Worm (Caenorhabditis elegans) whole organism, young adult: ENCODE data around the gene F34H10.1.

Experiments used
- K12H6.12 ChIP-seq: fragments of 200-800 bp; sonication (Bioruptor generic); optimal IDR thresholded peaks from 2 replicates; lab custom pipeline; 2018; ENCODE audit warnings: mild to moderate bottlenecking, missing genetic modification characterization, missing compliant biosample characterization
- T26A5.8 ChIP-seq: sonication (generic microtip); optimal IDR thresholded peaks from 2 replicates; lab custom pipeline; 2016; ENCODE audit warnings: missing genetic modification characterization, missing compliant biosample characterization
- ama-1 ChIP-seq, 3 experiments: fragments of 150-350 bp in 1 of 3; sonication (generic microtip) in 2 of 3; optimal IDR thresholded peaks; 2 replicates each; lab custom pipeline; 2014 to 2018; ENCODE audit warnings: missing biosample characterization in 2 of 3, missing genetic modification characterization in 2 of 3, missing genetic modification reagents in 2 of 3
- madf-3 ChIP-seq: fragments of 200-800 bp; sonication (Bioruptor generic); IDR thresholded peaks from 2 replicates; pipeline ENCODE4 v1.3.6; 2022; ENCODE audit warnings: missing genetic modification reagents, missing genetic modification characterization, missing compliant biosample characterization
- madf-8 ChIP-seq: fragments of 200-800 bp; sonication (Bioruptor generic); conservative IDR thresholded peaks from 2 replicates; pipeline ENCODE4 v1.3.6; 2022; ENCODE audit warnings: missing genetic modification reagents, missing genetic modification characterization, missing compliant biosample characterization
- nfya-1 ChIP-seq: sonication (generic microtip); optimal IDR thresholded peaks from 2 replicates; lab custom pipeline; 2017; ENCODE audit warnings: antibody characterized with exemption, missing compliant biosample characterization, missing genetic modification characterization, borderline replicate concordance; ENCODE audit not compliant: insufficient read depth
- nfyb-1 ChIP-seq: fragments of 200-800 bp; sonication (Bioruptor generic); IDR thresholded peaks from 2 replicates; pipeline ENCODE4 v1.3.6; 2022; ENCODE audit warnings: missing genetic modification reagents, missing genetic modification characterization, missing compliant biosample characterization
- pha-4 ChIP-seq: fragments of 150-350 bp; sonication (generic microtip); optimal IDR thresholded peaks from 2 replicates; lab custom pipeline; 2014; ENCODE audit warnings: missing biosample characterization, missing genetic modification reagents, missing genetic modification characterization
- unc-62 ChIP-seq: fragments of 150-350 bp; optimal IDR thresholded peaks from 2 replicates; lab custom pipeline; 2014; ENCODE audit warnings: missing biosample characterization, missing genetic modification reagents, missing genetic modification characterization
- zfh-2 ChIP-seq: fragments of 200-800 bp; sonication (Bioruptor generic); conservative IDR thresholded peaks from 2 replicates; pipeline ENCODE4 v1.3.6; 2022; ENCODE audit warnings: missing genetic modification reagents, missing genetic modification characterization, missing compliant biosample characterization
- ztf-26 ChIP-seq: sonication (generic microtip); optimal IDR thresholded peaks from 2 replicates; lab custom pipeline; 2017; ENCODE audit warnings: missing genetic modification characterization, missing compliant biosample characterization

ce11 chrX:9597299-9597698 lies 28.6 kb upstream of the F34H10.1 start:
- TF ChIP-seq nfyb-1 (GFP tag; lab: Robert Waterston, UW) (no peak), K12H6.12 (tag; lab: Kevin White, UChicago) (no peak), madf-8 (no peak), madf-3 (GFP tag; lab: Robert Waterston, UW) (no peak), unc-62 (no peak), pha-4 (no peak), T26A5.8 (tag; lab: Kevin White, UChicago) (no peak), ama-1 (optimal IDR thresholded peaks at IDR 0.05; lab: Kevin White, UChicago) (no peak), ama-1 (GFP tag; optimal IDR thresholded peaks at IDR 0.05; lab: Kevin White, UChicago) (no peak), ztf-26 (tag; lab: Kevin White, UChicago) (no peak), nfya-1 (no peak), zfh-2 (GFP tag; lab: Robert Waterston, UW) (no peak)
